Worm (Caenorhabditis elegans) whole organism, early embryonic: ENCODE measurements around the gene nog-1.
A peak's percentile ranks its signal among the peaks of the same experiment; 100 is the strongest.

Experiments
- B0310.2 ChIP-seq: sonication (generic microtip); optimal IDR thresholded peaks from 2 replicates; lab custom pipeline; 2016; ENCODE audit warnings: mild to moderate bottlenecking, missing genetic modification characterization, missing compliant biosample characterization
- F13C5.2 ChIP-seq: sonication (generic microtip); optimal IDR thresholded peaks from 2 replicates; lab custom pipeline; 2017; ENCODE audit warnings: mild to moderate bottlenecking, missing genetic modification characterization, inconsistent platforms, missing compliant biosample characterization
- aly-1 ChIP-seq: sonication (generic microtip); optimal IDR thresholded peaks from 2 replicates; lab custom pipeline; 2016; ENCODE audit warnings: missing genetic modification characterization, missing compliant biosample characterization
- ama-1 ChIP-seq: fragments of 150-350 bp; optimal IDR thresholded peaks from 2 replicates; lab custom pipeline; 2014
- ceh-13 ChIP-seq: fragments of 200-800 bp; sonication (Bioruptor generic); optimal IDR thresholded peaks from 2 replicates; lab custom pipeline; 2018; ENCODE audit warnings: mild to moderate bottlenecking, missing genetic modification characterization, missing compliant biosample characterization
- ceh-36 ChIP-seq: sonication (generic microtip); optimal IDR thresholded peaks from 2 replicates; lab custom pipeline; 2016; ENCODE audit warnings: missing genetic modification characterization, inconsistent platforms, missing compliant biosample characterization
- ets-7 ChIP-seq: sonication (generic microtip); optimal IDR thresholded peaks from 2 replicates; lab custom pipeline; 2016; ENCODE audit warnings: missing genotype, missing genetic modification characterization, missing compliant biosample characterization
- flt-1 ChIP-seq: fragments of 200-800 bp; sonication (Bioruptor generic); IDR thresholded peaks from 2 replicates; pipeline ENCODE4 v1.3.6; 2022; ENCODE audit warnings: missing genetic modification characterization, missing compliant biosample characterization
- hmbx-1 ChIP-seq: sonication (generic microtip); optimal IDR thresholded peaks from 2 replicates; lab custom pipeline; 2016; ENCODE audit warnings: mild to moderate bottlenecking, missing genetic modification characterization, missing compliant biosample characterization
- hmg-4 ChIP-seq: fragments of 200-800 bp; sonication (Bioruptor generic); optimal IDR thresholded peaks from 2 replicates; lab custom pipeline; 2018; ENCODE audit warnings: mild to moderate bottlenecking, missing genetic modification characterization, missing compliant biosample characterization
- hnd-1 ChIP-seq: sonication (generic microtip); optimal IDR thresholded peaks from 2 replicates; lab custom pipeline; 2016; ENCODE audit warnings: missing genetic modification characterization, missing compliant biosample characterization
- pes-1 ChIP-seq: fragments of 200-800 bp; sonication (Bioruptor generic); IDR thresholded peaks from 2 replicates; pipeline ENCODE4 v1.3.6; 2022; ENCODE audit warnings: missing genetic modification reagents, missing genetic modification characterization, missing compliant biosample characterization
- scrt-1 ChIP-seq: fragments of 200-800 bp; sonication (Bioruptor generic); IDR thresholded peaks from 2 replicates; pipeline ENCODE4 v1.3.6; 2022; ENCODE audit warnings: missing genetic modification characterization, missing compliant biosample characterization
- sea-1 ChIP-seq: fragments of 200-800 bp; sonication (Bioruptor generic); conservative IDR thresholded peaks from 2 replicates; pipeline ENCODE4 v1.3.6; 2022; ENCODE audit warnings: missing genetic modification characterization, missing compliant biosample characterization
- tbx-11 ChIP-seq: fragments of 200-800 bp; sonication (Bioruptor generic); IDR thresholded peaks from 2 replicates; pipeline ENCODE4 v1.3.6; 2022; ENCODE audit warnings: missing genetic modification characterization, missing compliant biosample characterization
- tbx-37 ChIP-seq: fragments of 200-800 bp; sonication (Bioruptor generic); conservative IDR thresholded peaks from 2 replicates; pipeline ENCODE4 v1.3.6; 2022; ENCODE audit warnings: missing genetic modification reagents, missing genetic modification characterization, missing compliant biosample characterization
- tra-4 ChIP-seq: sonication (generic microtip); optimal IDR thresholded peaks from 2 replicates; lab custom pipeline; 2017; ENCODE audit warnings: missing genetic modification characterization, missing compliant biosample characterization

The nog-1 gene

ce11 chrIV:387283-388048, 6.2 kb upstream of the nog-1 start:
- TF ChIP-seq tbx-11 (no peak), aly-1 (tag; lab: Kevin White, UChicago) (no peak), scrt-1 (GFP tag; lab: Robert Waterston, UW) (no peak), flt-1 (GFP tag; lab: Robert Waterston, UW) (no peak), ceh-36 (tag; lab: Kevin White, UChicago) (no peak)

ce11 chrIV:388073-388472, 5.6 kb upstream of the nog-1 start, which contains the start of gene ssna-1:
Gene ssna-1, plus strand, starts transcription at chrIV:388084.
- TF ChIP-seq tbx-37 (GFP tag; lab: Robert Waterston, UW) (no peak), ama-1 (lab: Kevin White, UChicago) (peak; percentile 75)

ce11 chrIV:390279-390678, 3.4 kb upstream of the nog-1 start, which contains the start of the genes ears-2 and uncp-18:
Gene ears-2, minus strand, starts transcription at chrIV:390468.
Gene uncp-18, plus strand, starts transcription at chrIV:390560.
- TF ChIP-seq hmg-4 (peak; percentile 99), tbx-11 (peak; percentile 95), pes-1 (peak; percentile 97), hnd-1 (tag; lab: Kevin White, UChicago) (peak; percentile 95), sea-1 (GFP tag; lab: Robert Waterston, UW) (peak; percentile 99), ama-1 (lab: Kevin White, UChicago) (no peak), tra-4 (tag; lab: Kevin White, UChicago) (peak; percentile 92), F13C5.2 (tag; lab: Kevin White, UChicago) (peak; percentile 99), B0310.2 (tag; lab: Kevin White, UChicago) (peak; percentile 92), hmbx-1 (tag; lab: Kevin White, UChicago) (peak; percentile 91), ets-7 (peak; percentile 85), ceh-36 (tag; lab: Kevin White, UChicago) (peak; percentile 95), ceh-13 (GFP tag; lab: Kevin White, UChicago) (peak; percentile 97), aly-1 (tag; lab: Kevin White, UChicago) (peak; percentile 88), tbx-37 (GFP tag; lab: Robert Waterston, UW) (peak; percentile 97), scrt-1 (GFP tag; lab: Robert Waterston, UW) (peak; percentile 94), flt-1 (GFP tag; lab: Robert Waterston, UW) (peak; percentile 88)

ce11 chrIV:396373-396772, 2.7 kb downstream of the nog-1 start, which contains the start of gene rrp-8:
Gene rrp-8, plus strand, starts transcription at chrIV:396545.
- no peak for TF ChIP-seq tbx-37 (GFP tag; lab: Robert Waterston, UW)
- TF ChIP-seq sea-1 (GFP tag; lab: Robert Waterston, UW): no peak
- TF ChIP-seq scrt-1 (GFP tag; lab: Robert Waterston, UW): no peak
- no peak for TF ChIP-seq tra-4 (tag; lab: Kevin White, UChicago)
- no peak for TF ChIP-seq ceh-13 (GFP tag; lab: Kevin White, UChicago)
- no peak for TF ChIP-seq tbx-11
- TF ChIP-seq hmbx-1 (tag; lab: Kevin White, UChicago): no peak
- no peak for TF ChIP-seq F13C5.2 (tag; lab: Kevin White, UChicago)
- no peak for TF ChIP-seq ama-1 (lab: Kevin White, UChicago)
- TF ChIP-seq hmg-4: no peak
- TF ChIP-seq hnd-1 (tag; lab: Kevin White, UChicago): no peak
- no peak for TF ChIP-seq aly-1 (tag; lab: Kevin White, UChicago)
- TF ChIP-seq ceh-36 (tag; lab: Kevin White, UChicago): no peak

- no peak for TF ChIP-seq flt-1 (GFP tag; lab: Robert Waterston, UW)
- TF ChIP-seq tbx-37 (GFP tag; lab: Robert Waterston, UW): no peak
- no peak for TF ChIP-seq sea-1 (GFP tag; lab: Robert Waterston, UW)
- no peak for TF ChIP-seq ama-1 (lab: Kevin White, UChicago)
- no peak for TF ChIP-seq tbx-11
- TF ChIP-seq F13C5.2 (tag; lab: Kevin White, UChicago): no peak
- TF ChIP-seq tra-4 (tag; lab: Kevin White, UChicago): no peak
- no peak for TF ChIP-seq ceh-13 (GFP tag; lab: Kevin White, UChicago)
- TF ChIP-seq pes-1: no peak
- TF ChIP-seq aly-1 (tag; lab: Kevin White, UChicago): no peak
- no peak for TF ChIP-seq hnd-1 (tag; lab: Kevin White, UChicago)
- TF ChIP-seq B0310.2 (tag; lab: Kevin White, UChicago): no peak
- no peak for TF ChIP-seq ets-7
- TF ChIP-seq hmg-4: no peak
- no peak for TF ChIP-seq ceh-36 (tag; lab: Kevin White, UChicago)
- no peak for TF ChIP-seq scrt-1 (GFP tag; lab: Robert Waterston, UW)
- no peak for TF ChIP-seq hmbx-1 (tag; lab: Kevin White, UChicago)
Observed at ce11 chrIV:401395-401794, 7.7 kb downstream of the nog-1 start, which contains the start of gene gpa-4. Gene gpa-4, plus strand, starts transcription at chrIV:401695.

ce11 chrIV:408892-409291, 15.2 kb downstream of the nog-1 start:
- TF ChIP-seq scrt-1 (GFP tag; lab: Robert Waterston, UW) (no peak), hmbx-1 (tag; lab: Kevin White, UChicago) (no peak), tbx-37 (GFP tag; lab: Robert Waterston, UW) (no peak), tra-4 (tag; lab: Kevin White, UChicago) (no peak), sea-1 (GFP tag; lab: Robert Waterston, UW) (no peak), tbx-11 (no peak), ets-7 (no peak), F13C5.2 (tag; lab: Kevin White, UChicago) (no peak), hmg-4 (no peak), flt-1 (GFP tag; lab: Robert Waterston, UW) (no peak), ama-1 (lab: Kevin White, UChicago) (no peak), aly-1 (tag; lab: Kevin White, UChicago) (no peak), ceh-13 (GFP tag; lab: Kevin White, UChicago) (no peak), B0310.2 (tag; lab: Kevin White, UChicago) (no peak), pes-1 (no peak), hnd-1 (tag; lab: Kevin White, UChicago) (no peak), ceh-36 (tag; lab: Kevin White, UChicago) (no peak)
